Worm (Caenorhabditis elegans): Measurements from ENCODE around the gene clc-22.

The clc-22 gene

ce11 chrII:3996005-3996404 is at the start of gene clc-22:
Gene clc-22, minus strand, starts transcription at chrII:3996075.
- TF ChIP-seq eor-1 (tag; optimal IDR thresholded peaks at IDR 0.05) (no peak), zag-1 (tag; optimal IDR thresholded peaks at IDR 0.05) (no peak), elt-1 (tag; optimal IDR thresholded peaks at IDR 0.05) (no peak), elt-2 (tag; optimal IDR thresholded peaks at IDR 0.05) (peak; percentile 53), ceh-9 (tag; optimal IDR thresholded peaks at IDR 0.05) (no peak), pqm-1 (tag; optimal IDR thresholded peaks at IDR 0.05) (peak; percentile 47)

- TF ChIP-seq elt-2 (tag; optimal IDR thresholded peaks at IDR 0.05) (no peak), elt-3 (tag; optimal IDR thresholded peaks at IDR 0.05) (no peak), nhr-25 (tag; optimal IDR thresholded peaks at IDR 0.05) (no peak), ZK546.5 (tag; optimal IDR thresholded peaks at IDR 0.05) (no peak), lsy-12 (tag; optimal IDR thresholded peaks at IDR 0.05) (no peak), fkh-10 (GFP tag; optimal IDR thresholded peaks at IDR 0.05) (no peak), zag-1 (tag; optimal IDR thresholded peaks at IDR 0.05) (no peak), nhr-12 (tag; optimal IDR thresholded peaks at IDR 0.05) (no peak), nhr-77 (tag; optimal IDR thresholded peaks at IDR 0.05) (no peak)
Observed at ce11 chrII:4045396-4045795, 49.5 kb upstream of the clc-22 start, which contains the start of gene K07D4.2. Gene K07D4.2, minus strand, starts transcription at chrII:4045496.

- TF ChIP-seq ZK546.5 (tag; optimal IDR thresholded peaks at IDR 0.05) (peak; percentile 32), unc-62 (GFP tag; optimal IDR thresholded peaks at IDR 0.05) (no peak), ceh-28 (tag; optimal IDR thresholded peaks at IDR 0.05) (peak; percentile 78), ceh-16 (tag; optimal IDR thresholded peaks at IDR 0.05) (no peak), nfya-1 (tag; optimal IDR thresholded peaks at IDR 0.05; ENCODE audit: insufficient read depth) (peak; percentile 85), R02D3.7 (tag; optimal IDR thresholded peaks at IDR 0.05) (peak; percentile 83), skn-1 (tag; optimal IDR thresholded peaks at IDR 0.05) (peak; percentile 98), nhr-43 (tag; optimal IDR thresholded peaks at IDR 0.05; ENCODE audit: poor library complexity, severe bottlenecking) (peak; percentile 82), mdl-1 (tag; optimal IDR thresholded peaks at IDR 0.05) (peak; percentile 50), pha-4 (tag; optimal IDR thresholded peaks at IDR 0.05) (peak; percentile 88), nhr-11 (tag; optimal IDR thresholded peaks at IDR 0.05) (no peak), elt-2 (tag; optimal IDR thresholded peaks at IDR 0.05) (peak; percentile 71), hmg-11 (tag; optimal IDR thresholded peaks at IDR 0.05) (peak; percentile 80), tbx-2 (tag; optimal IDR thresholded peaks at IDR 0.05) (peak; percentile 55), nhr-28 (tag; optimal IDR thresholded peaks at IDR 0.05) (no peak), fkh-10 (GFP tag; optimal IDR thresholded peaks at IDR 0.05) (no peak), nhr-25 (tag; optimal IDR thresholded peaks at IDR 0.05) (peak; percentile 64), lin-15B (tag; optimal IDR thresholded peaks at IDR 0.05) (peak; percentile 85), ztf-11 (tag; optimal IDR thresholded peaks at IDR 0.05) (no peak), elt-1 (tag; optimal IDR thresholded peaks at IDR 0.05) (no peak), nhr-12 (tag; optimal IDR thresholded peaks at IDR 0.05) (no peak), egl-27 (tag; optimal IDR thresholded peaks at IDR 0.05) (no peak), nhr-67 (tag; optimal IDR thresholded peaks at IDR 0.05) (no peak), fos-1 (tag; optimal IDR thresholded peaks at IDR 0.05) (no peak), ceh-82 (tag; optimal IDR thresholded peaks at IDR 0.05) (peak; percentile 52), nhr-77 (tag; optimal IDR thresholded peaks at IDR 0.05) (peak; percentile 50), ceh-9 (tag; optimal IDR thresholded peaks at IDR 0.05) (no peak), lsy-12 (tag; optimal IDR thresholded peaks at IDR 0.05) (peak; percentile 80), daf-12 (tag; optimal IDR thresholded peaks at IDR 0.05) (no peak), nhr-76 (tag; optimal IDR thresholded peaks at IDR 0.05) (no peak), elt-3 (tag; optimal IDR thresholded peaks at IDR 0.05) (no peak), unc-39 (tag; optimal IDR thresholded peaks at IDR 0.05) (no peak), sea-2 (GFP tag; optimal IDR thresholded peaks at IDR 0.05) (no peak), snpc-4 (tag; optimal IDR thresholded peaks at IDR 0.05) (peak; percentile 82), eor-1 (tag; optimal IDR thresholded peaks at IDR 0.05) (no peak), egl-5 (tag; optimal IDR thresholded peaks at IDR 0.05) (peak; percentile 9), ama-1 (optimal IDR thresholded peaks at IDR 0.05) (peak; percentile 25), fkh-2 (tag; optimal IDR thresholded peaks at IDR 0.05) (no peak), zag-1 (tag; optimal IDR thresholded peaks at IDR 0.05) (no peak), ztf-4 (tag; optimal IDR thresholded peaks at IDR 0.05) (no peak), pqm-1 (tag; optimal IDR thresholded peaks at IDR 0.05) (peak; percentile 25), nhr-237 (tag; optimal IDR thresholded peaks at IDR 0.05) (no peak), mml-1 (tag; optimal IDR thresholded peaks at IDR 0.05) (no peak), aly-2 (tag; optimal IDR thresholded peaks at IDR 0.05) (no peak), nhr-23 (tag; optimal IDR thresholded peaks at IDR 0.05) (peak; percentile 83), lin-39 (tag; optimal IDR thresholded peaks at IDR 0.05) (peak; percentile 29), jun-1 (tag; optimal IDR thresholded peaks at IDR 0.05) (peak; percentile 52)
Observed at ce11 chrII:4044349-4044748, 48.5 kb upstream of the clc-22 start, which contains the start of gene rpn-11. Gene rpn-11, minus strand, starts transcription at chrII:4044546.

Measured in whole organism, L3 larva.